Worm (Caenorhabditis elegans) whole organism, young adult: Measurements from ENCODE around the gene ogt-1.

ENCODE experiments used
- B0336.3 ChIP-seq: fragments of 200-800 bp; sonication (Bioruptor generic); IDR thresholded peaks from 2 replicates; pipeline ENCODE4 v1.3.6; 2022; ENCODE audit warnings: missing genetic modification characterization, missing compliant biosample characterization
- C17E4.6 ChIP-seq: fragments of 200-800 bp; sonication (Bioruptor generic); IDR thresholded peaks from 2 replicates; pipeline ENCODE4 v1.3.6; 2022; ENCODE audit warnings: missing genetic modification reagents, missing genetic modification characterization, missing compliant biosample characterization
- F22D6.2 ChIP-seq: sonication (generic microtip); optimal IDR thresholded peaks from 2 replicates; lab custom pipeline; 2016; ENCODE audit warnings: mild to moderate bottlenecking, missing genetic modification characterization, missing compliant biosample characterization
- F23B12.7 ChIP-seq: sonication (generic microtip); optimal IDR thresholded peaks from 2 replicates; lab custom pipeline; 2017; ENCODE audit warnings: missing genetic modification characterization, mild to moderate bottlenecking, missing compliant biosample characterization, antibody characterized with exemption, moderate library complexity; ENCODE audit not compliant: insufficient read depth
- F37B4.10 ChIP-seq: fragments of 200-800 bp; sonication (Bioruptor generic); IDR thresholded peaks from 2 replicates; pipeline ENCODE4 v1.3.6; 2022; ENCODE audit warnings: missing genetic modification characterization, missing compliant biosample characterization
- F57A8.1 ChIP-seq: fragments of 200-800 bp; sonication (Bioruptor generic); optimal IDR thresholded peaks from 2 replicates; lab custom pipeline; 2018; ENCODE audit warnings: mild to moderate bottlenecking, missing genetic modification characterization, moderate library complexity, missing compliant biosample characterization
- K11D2.4 ChIP-seq: fragments of 200-800 bp; sonication (Bioruptor generic); IDR thresholded peaks from 2 replicates; pipeline ENCODE4 v1.3.6; 2022; ENCODE audit warnings: missing genetic modification reagents, missing genetic modification characterization, missing compliant biosample characterization
- Y53F4B.3 ChIP-seq: fragments of 200-800 bp; sonication (Bioruptor generic); IDR thresholded peaks from 2 replicates; pipeline ENCODE4 v1.3.6; 2022; ENCODE audit warnings: missing genetic modification reagents, missing genetic modification characterization, missing compliant biosample characterization
- Y56A3A.18 ChIP-seq: fragments of 200-800 bp; sonication (Bioruptor generic); IDR thresholded peaks from 2 replicates; pipeline ENCODE4 v1.3.6; 2022; ENCODE audit warnings: missing genetic modification reagents, missing genetic modification characterization, missing compliant biosample characterization
- Y79H2A.3 ChIP-seq: fragments of 200-800 bp; sonication (Bioruptor generic); conservative IDR thresholded peaks from 2 replicates; pipeline ENCODE4 v1.3.6; 2022; ENCODE audit warnings: missing genetic modification reagents, missing genetic modification characterization, missing compliant biosample characterization
- ama-1 ChIP-seq, 3 experiments: fragments of 150-350 bp in 1 of 3; sonication (generic microtip) in 2 of 3; optimal IDR thresholded peaks; 2 replicates each; lab custom pipeline; 2014 to 2018; ENCODE audit warnings: missing biosample characterization in 2 of 3, missing genetic modification characterization in 2 of 3, missing genetic modification reagents in 2 of 3
- aptf-2 ChIP-seq: fragments of 200-800 bp; sonication (Bioruptor generic); conservative IDR thresholded peaks from 2 replicates; pipeline ENCODE4 v1.3.6; 2022; ENCODE audit warnings: missing genetic modification reagents, missing genetic modification characterization, missing compliant biosample characterization
- atf-7 ChIP-seq: sonication (generic microtip); optimal IDR thresholded peaks from 2 replicates; lab custom pipeline; 2017; ENCODE audit warnings: mild to moderate bottlenecking, missing genetic modification characterization, missing compliant biosample characterization
- attf-3 ChIP-seq: fragments of 200-800 bp; sonication (Bioruptor generic); conservative IDR thresholded peaks from 2 replicates; pipeline ENCODE4 v1.3.6; 2022; ENCODE audit warnings: missing genetic modification reagents, missing genetic modification characterization, missing compliant biosample characterization
- attf-5 ChIP-seq: fragments of 200-800 bp; sonication (Bioruptor generic); optimal IDR thresholded peaks from 2 replicates; lab custom pipeline; 2018; ENCODE audit warnings: mild to moderate bottlenecking, missing genetic modification characterization, missing compliant biosample characterization
- bed-2 ChIP-seq: fragments of 200-800 bp; sonication (Bioruptor generic); IDR thresholded peaks from 2 replicates; pipeline ENCODE4 v1.3.6; 2022; ENCODE audit warnings: missing genetic modification reagents, missing genetic modification characterization, missing compliant biosample characterization
- ccch-3 ChIP-seq: fragments of 200-800 bp; sonication (Bioruptor generic); optimal IDR thresholded peaks from 2 replicates; lab custom pipeline; 2018; ENCODE audit warnings: mild to moderate bottlenecking, missing genetic modification characterization, missing compliant biosample characterization
- ceh-100 ChIP-seq: fragments of 200-800 bp; sonication (Bioruptor generic); IDR thresholded peaks from 2 replicates; pipeline ENCODE4 v1.3.6; 2022; ENCODE audit warnings: missing genetic modification reagents, missing genetic modification characterization, missing compliant biosample characterization
- ceh-27 ChIP-seq: fragments of 200-800 bp; sonication (Bioruptor generic); optimal IDR thresholded peaks from 2 replicates; lab custom pipeline; 2018; ENCODE audit warnings: mild to moderate bottlenecking, missing genetic modification characterization, moderate library complexity, missing compliant biosample characterization
- ceh-40 ChIP-seq: fragments of 200-800 bp; sonication (Bioruptor generic); IDR thresholded peaks from 2 replicates; pipeline ENCODE4 v1.3.6; 2022; ENCODE audit warnings: missing genetic modification characterization, missing compliant biosample characterization
- dpl-1 ChIP-seq: fragments of 150-350 bp; optimal IDR thresholded peaks from 2 replicates; lab custom pipeline; 2014; ENCODE audit warnings: missing biosample characterization, missing genetic modification reagents, missing genetic modification characterization
- fkh-3 ChIP-seq: sonication (generic microtip); optimal IDR thresholded peaks from 2 replicates; lab custom pipeline; 2016; ENCODE audit warnings: mild to moderate bottlenecking, missing genetic modification characterization, missing compliant biosample characterization
- gei-17 ChIP-seq: fragments of 200-800 bp; sonication (Bioruptor generic); optimal IDR thresholded peaks from 2 replicates; lab custom pipeline; 2018; ENCODE audit warnings: mild to moderate bottlenecking, missing genetic modification characterization, missing compliant biosample characterization
- hlh-26 ChIP-seq: fragments of 200-800 bp; sonication (Bioruptor generic); conservative IDR thresholded peaks from 2 replicates; pipeline ENCODE4 v1.3.6; 2022; ENCODE audit warnings: missing genetic modification reagents, missing genetic modification characterization, missing compliant biosample characterization
- hmg-20 ChIP-seq: fragments of 200-800 bp; sonication (Bioruptor generic); IDR thresholded peaks from 2 replicates; pipeline ENCODE4 v1.3.6; 2022; ENCODE audit warnings: missing genetic modification reagents, missing genetic modification characterization, missing compliant biosample characterization
- hrde-1 ChIP-seq: sonication (generic microtip); optimal IDR thresholded peaks from 2 replicates; lab custom pipeline; 2016; ENCODE audit warnings: missing genetic modification characterization, mild to moderate bottlenecking, missing compliant biosample characterization, moderate library complexity, missing genotype, missing genetic modification reagents, borderline replicate concordance
- hsf-1 ChIP-seq: fragments of 200-800 bp; sonication (Bioruptor generic); IDR thresholded peaks from 2 replicates; pipeline ENCODE4 v1.3.6; 2022; ENCODE audit warnings: missing genetic modification reagents, missing genetic modification characterization, missing compliant biosample characterization
- lag-1 ChIP-seq: fragments of 200-800 bp; sonication (Bioruptor generic); IDR thresholded peaks from 2 replicates; pipeline ENCODE4 v1.3.6; 2022; ENCODE audit warnings: missing genetic modification reagents, missing genetic modification characterization, missing compliant biosample characterization
- lin-54 ChIP-seq: fragments of 200-800 bp; sonication (Bioruptor generic); optimal IDR thresholded peaks from 2 replicates; lab custom pipeline; 2018; ENCODE audit warnings: mild to moderate bottlenecking, missing genetic modification characterization, missing compliant biosample characterization
- lir-1 ChIP-seq: fragments of 200-800 bp; sonication (Bioruptor generic); conservative IDR thresholded peaks from 2 replicates; pipeline ENCODE4 v1.3.6; 2022; ENCODE audit warnings: missing genetic modification reagents, missing genetic modification characterization, missing compliant biosample characterization
- lsl-1 ChIP-seq: fragments of 200-800 bp; sonication (Bioruptor generic); optimal IDR thresholded peaks from 2 replicates; lab custom pipeline; 2018; ENCODE audit warnings: mild to moderate bottlenecking, missing genetic modification characterization, moderate library complexity, missing compliant biosample characterization
- madf-6 ChIP-seq: fragments of 200-800 bp; sonication (Bioruptor generic); IDR thresholded peaks from 2 replicates; pipeline ENCODE4 v1.3.6; 2022; ENCODE audit warnings: missing genetic modification reagents, missing genetic modification characterization, missing compliant biosample characterization
- mxl-1 ChIP-seq: sonication (generic microtip); optimal IDR thresholded peaks from 2 replicates; lab custom pipeline; 2016; ENCODE audit warnings: missing genetic modification characterization, missing compliant biosample characterization
- nhr-120 ChIP-seq: fragments of 200-800 bp; sonication (Bioruptor generic); IDR thresholded peaks from 2 replicates; pipeline ENCODE4 v1.3.6; 2022; ENCODE audit warnings: missing genetic modification characterization, missing compliant biosample characterization
- nhr-90 ChIP-seq: sonication (generic microtip); optimal IDR thresholded peaks from 2 replicates; lab custom pipeline; 2016; ENCODE audit warnings: missing genotype, mild to moderate bottlenecking, missing genetic modification characterization, missing compliant biosample characterization
- pbrm-1 ChIP-seq: fragments of 200-800 bp; sonication (Bioruptor generic); IDR thresholded peaks from 2 replicates; pipeline ENCODE4 v1.3.6; 2022; ENCODE audit warnings: missing genetic modification reagents, missing genetic modification characterization, missing compliant biosample characterization
- rcor-1 ChIP-seq: fragments of 200-800 bp; sonication (Bioruptor generic); IDR thresholded peaks from 2 replicates; pipeline ENCODE4 v1.3.6; 2022; ENCODE audit warnings: missing genetic modification reagents, missing genetic modification characterization, missing compliant biosample characterization
- rec-8 ChIP-seq, 2 experiments: sonication (generic microtip); optimal IDR thresholded peaks; 2 replicates each; lab custom pipeline; 2016; ENCODE audit warnings: mild to moderate bottlenecking in 2 of 2, missing genetic modification characterization in 2 of 2, missing genetic modification reagents in 2 of 2, missing genotype in 2 of 2, missing biosample characterization in 1 of 2, missing compliant biosample characterization in 1 of 2, moderate library complexity in 1 of 2
- sdz-38 ChIP-seq: sonication (generic microtip); optimal IDR thresholded peaks from 2 replicates; lab custom pipeline; 2016; ENCODE audit warnings: missing genotype, missing genetic modification characterization, missing compliant biosample characterization
- sea-2 ChIP-seq: fragments of 200-800 bp; sonication (Bioruptor generic); IDR thresholded peaks from 2 replicates; pipeline ENCODE4 v1.3.6; 2022; ENCODE audit warnings: missing genetic modification characterization, missing compliant biosample characterization
- snpc-1.3 ChIP-seq: sonication (generic microtip); optimal IDR thresholded peaks from 2 replicates; lab custom pipeline; 2017; ENCODE audit warnings: missing genetic modification characterization, mild to moderate bottlenecking, missing compliant biosample characterization, antibody characterized with exemption, moderate library complexity, missing genotype, missing genetic modification reagents; ENCODE audit not compliant: insufficient read depth
- snpc-3.4 ChIP-seq: sonication (generic microtip); optimal IDR thresholded peaks from 2 replicates; lab custom pipeline; 2017; ENCODE audit warnings: missing genetic modification characterization, mild to moderate bottlenecking, missing compliant biosample characterization, antibody characterized with exemption, moderate library complexity, missing genotype, missing genetic modification reagents
- snpc-4 ChIP-seq, 5 experiments: fragments of 150-350 bp in 1 of 5; sonication (generic microtip) in 4 of 5; optimal IDR thresholded peaks; 2 replicates each; lab custom pipeline; 2014 to 2018; ENCODE audit warnings: missing genetic modification characterization in 5 of 5, missing biosample characterization in 3 of 5, antibody characterized with exemption in 2 of 5, mild to moderate bottlenecking in 2 of 5, missing compliant biosample characterization in 2 of 5, missing genotype in 2 of 5, moderate library complexity in 2 of 5, missing genetic modification reagents in 1 of 5
- sptf-2 ChIP-seq: fragments of 200-800 bp; sonication (Bioruptor generic); optimal IDR thresholded peaks from 2 replicates; lab custom pipeline; 2018; ENCODE audit warnings: mild to moderate bottlenecking, missing genetic modification characterization, missing compliant biosample characterization
- tbp1 ChIP-seq: fragments of 200-800 bp; sonication (Bioruptor generic); optimal IDR thresholded peaks from 2 replicates; lab custom pipeline; 2018; ENCODE audit warnings: mild to moderate bottlenecking, missing genetic modification characterization, missing compliant biosample characterization
- tlf-1 ChIP-seq: fragments of 200-800 bp; sonication (Bioruptor generic); optimal IDR thresholded peaks from 2 replicates; lab custom pipeline; 2018; ENCODE audit warnings: mild to moderate bottlenecking, missing genetic modification characterization, missing compliant biosample characterization
- ztf-18 ChIP-seq: sonication (generic microtip); optimal IDR thresholded peaks from 2 replicates; lab custom pipeline; 2016; ENCODE audit warnings: missing genotype, mild to moderate bottlenecking, missing genetic modification characterization, missing compliant biosample characterization
- ztf-26 ChIP-seq: sonication (generic microtip); optimal IDR thresholded peaks from 2 replicates; lab custom pipeline; 2017; ENCODE audit warnings: missing genetic modification characterization, missing compliant biosample characterization

Gene ogt-1

ce11 chrIII:7181822-7182221 is 28.2 kb upstream of the ogt-1 start, which contains the start of gene epg-4 (continued):
- TF ChIP-seq snpc-4 (GFP tag; optimal IDR thresholded peaks at IDR 0.05; lab: Kevin White, UChicago): no peak
- peak in 3 of 4 experiments; percentile 3 to 25 (median 9) for TF ChIP-seq snpc-4 (tag; optimal IDR thresholded peaks at IDR 0.05; lab: Kevin White, UChicago)
- TF ChIP-seq F23B12.7 (tag; lab: Kevin White, UChicago): peak; percentile 13
- no peak for TF ChIP-seq K11D2.4 (GFP tag; lab: Robert Waterston, UW)
- TF ChIP-seq nhr-90 (tag; lab: Kevin White, UChicago): peak; percentile 28
- no peak for TF ChIP-seq attf-3
- TF ChIP-seq rec-8 (tag; optimal IDR thresholded peaks at IDR 0.05; lab: Kevin White, UChicago): no peak
- no peak for TF ChIP-seq sptf-2 (GFP tag; lab: Kevin White, UChicago)
- TF ChIP-seq hrde-1: peak; percentile 52
- peak; percentile 49 for TF ChIP-seq tlf-1 (GFP tag; lab: Kevin White, UChicago)
- TF ChIP-seq tbp1: peak; percentile 53
- TF ChIP-seq hlh-26 (GFP tag; lab: Robert Waterston, UW): no peak
- TF ChIP-seq ama-1 (optimal IDR thresholded peaks at IDR 0.05; lab: Kevin White, UChicago): no peak
- peak; percentile 2 to 16 for TF ChIP-seq ama-1 (GFP tag; optimal IDR thresholded peaks at IDR 0.05; lab: Kevin White, UChicago)
- no peak for TF ChIP-seq aptf-2 (GFP tag; lab: Robert Waterston, UW)
- no peak for TF ChIP-seq sea-2 (GFP tag; lab: Robert Waterston, UW)
- TF ChIP-seq sdz-38 (tag; lab: Kevin White, UChicago): no peak
- TF ChIP-seq ztf-26: no peak
- TF ChIP-seq F22D6.2 (tag; lab: Kevin White, UChicago): no peak
- TF ChIP-seq F57A8.1 (GFP tag; lab: Kevin White, UChicago): no peak
- TF ChIP-seq snpc-1.3: no peak
- peak; percentile 89 for TF ChIP-seq attf-5 (GFP tag; lab: Kevin White, UChicago)
- TF ChIP-seq lag-1 (GFP tag; lab: Robert Waterston, UW): no peak
- no peak for TF ChIP-seq Y79H2A.3 (GFP tag; lab: Robert Waterston, UW)
- TF ChIP-seq Y53F4B.3 (GFP tag; lab: Robert Waterston, UW): no peak
- peak; percentile 21 for TF ChIP-seq atf-7 (tag; lab: Kevin White, UChicago)
- peak; percentile 42 for TF ChIP-seq lin-54 (GFP tag; lab: Kevin White, UChicago)
- TF ChIP-seq gei-17: no peak
- TF ChIP-seq lsl-1 (GFP tag; lab: Kevin White, UChicago): no peak
- peak; percentile 75 for TF ChIP-seq ceh-100 (GFP tag; lab: Robert Waterston, UW)
- no peak for TF ChIP-seq lir-1 (GFP tag; lab: Robert Waterston, UW)
- no peak for TF ChIP-seq hmg-20
- peak; percentile 54; the same call in 1 of the 2 replicates for TF ChIP-seq hsf-1 (GFP tag; lab: Robert Waterston, UW)
- no peak for TF ChIP-seq bed-2 (GFP tag; lab: Robert Waterston, UW)
- TF ChIP-seq dpl-1: no peak
- TF ChIP-seq B0336.3 (GFP tag; lab: Robert Waterston, UW): peak; percentile 70
- TF ChIP-seq snpc-3.4 (tag; lab: Kevin White, UChicago): peak; percentile 9
- no peak for TF ChIP-seq ccch-3
- no peak for TF ChIP-seq fkh-3 (tag; lab: Kevin White, UChicago)
- peak; percentile 43; the same call in 1 of the 2 replicates for TF ChIP-seq pbrm-1 (GFP tag; lab: Robert Waterston, UW)
- peak; percentile 44 for TF ChIP-seq madf-6 (GFP tag; lab: Robert Waterston, UW)
- no peak for TF ChIP-seq ceh-40
- TF ChIP-seq ceh-27 (GFP tag; lab: Kevin White, UChicago): peak; percentile 23
- no peak for TF ChIP-seq C17E4.6 (GFP tag; lab: Robert Waterston, UW)
- TF ChIP-seq Y56A3A.18 (GFP tag; lab: Robert Waterston, UW): no peak
- no peak for TF ChIP-seq rcor-1
- no peak for TF ChIP-seq F37B4.10 (GFP tag; lab: Robert Waterston, UW)
- no peak for TF ChIP-seq mxl-1 (tag; lab: Kevin White, UChicago)
- TF ChIP-seq ztf-18 (tag; lab: Kevin White, UChicago): peak; percentile 25
- no peak for TF ChIP-seq nhr-120 (GFP tag; lab: Robert Waterston, UW)
